Fruit fly (Drosophila melanogaster) whole organism, prepupa: Measurements from ENCODE around the gene Ptp10D.

ENCODE experiments used
- CG10631 ChIP-seq: fragments of 200-800 bp; sonication (Bioruptor generic); optimal IDR thresholded peaks from 2 replicates; lab custom pipeline; 2016; ENCODE audit warnings: missing biosample characterization, missing genetic modification characterization
- CG10669 ChIP-seq: fragments of 200-800 bp; sonication (Bioruptor generic); optimal IDR thresholded peaks from 3 replicates; lab custom pipeline; 2018; ENCODE audit warnings: missing biosample characterization, mild to moderate bottlenecking, missing genetic modification characterization, moderate library complexity
- CG11294 ChIP-seq: fragments of 200-800 bp; sonication (Bioruptor generic); IDR thresholded peaks from 2 replicates; pipeline ENCODE4 v1.3.6; 2022; ENCODE audit warnings: missing biosample characterization, missing genetic modification characterization
- CG11902 ChIP-seq: fragments of 200-800 bp; sonication (Bioruptor generic); optimal IDR thresholded peaks from 3 replicates; lab custom pipeline; 2016; ENCODE audit warnings: missing biosample characterization, missing genetic modification characterization
- CG15336 ChIP-seq: fragments of 200-800 bp; sonication (Bioruptor generic); IDR thresholded peaks from 2 replicates; pipeline ENCODE4 v1.3.6; 2022; ENCODE audit warnings: missing biosample characterization, missing genetic modification characterization
- CG1621 ChIP-seq: fragments of 200-800 bp; sonication (Bioruptor generic); optimal IDR thresholded peaks from 3 replicates; lab custom pipeline; 2018; ENCODE audit warnings: missing biosample characterization, mild to moderate bottlenecking, missing genetic modification characterization
- CG16779 ChIP-seq: fragments of 200-800 bp; sonication (Bioruptor generic); optimal IDR thresholded peaks from 3 replicates; lab custom pipeline; 2017; ENCODE audit warnings: missing biosample characterization, mild to moderate bottlenecking, missing genetic modification characterization
- CG3032 ChIP-seq: fragments of 200-800 bp; optimal IDR thresholded peaks from 2 replicates; lab custom pipeline; 2019; ENCODE audit warnings: missing biosample characterization, mild to moderate bottlenecking, missing genetic modification characterization, moderate library complexity
- CG31627 ChIP-seq: fragments of 200-800 bp; sonication (Bioruptor generic); optimal IDR thresholded peaks from 3 replicates; lab custom pipeline; 2016; ENCODE audit warnings: missing biosample characterization, missing genetic modification characterization
- CG32006 ChIP-seq: fragments of 200-800 bp; sonication (Bioruptor generic); optimal IDR thresholded peaks from 3 replicates; lab custom pipeline; 2017; ENCODE audit warnings: missing biosample characterization, mild to moderate bottlenecking, missing genetic modification characterization
- CG34406 ChIP-seq: fragments of 200-800 bp; sonication (Bioruptor generic); optimal IDR thresholded peaks from 3 replicates; lab custom pipeline; 2016; ENCODE audit warnings: missing biosample characterization, missing genetic modification characterization
- CG3919 ChIP-seq: fragments of 200-800 bp; sonication (Bioruptor generic); optimal IDR thresholded peaks from 3 replicates; lab custom pipeline; 2016; ENCODE audit warnings: missing biosample characterization, missing genetic modification characterization
- CG6163 ChIP-seq: fragments of 200-800 bp; sonication (Bioruptor generic); IDR thresholded peaks from 3 replicates; pipeline ENCODE4 v1.3.6; 2022; ENCODE audit warnings: missing biosample characterization, missing genetic modification characterization
- CG6808 ChIP-seq: fragments of 200-800 bp; sonication (Bioruptor generic); optimal IDR thresholded peaks from 3 replicates; lab custom pipeline; 2017; ENCODE audit warnings: missing biosample characterization, missing genetic modification characterization, mild to moderate bottlenecking, moderate library complexity, missing genetic modification reagents
- CG6854 ChIP-seq: fragments of 200-800 bp; sonication (Bioruptor generic); optimal IDR thresholded peaks from 2 replicates; lab custom pipeline; 2017; ENCODE audit warnings: missing biosample characterization, mild to moderate bottlenecking, missing genetic modification characterization
- CG7368 ChIP-seq: fragments of 200-800 bp; sonication (Bioruptor generic); optimal IDR thresholded peaks from 3 replicates; lab custom pipeline; 2016; ENCODE audit warnings: missing biosample characterization, missing genetic modification characterization
- CG8119 ChIP-seq: fragments of 200-800 bp; sonication (Bioruptor generic); IDR thresholded peaks from 3 replicates; pipeline ENCODE4 v1.3.6; 2022; ENCODE audit warnings: missing biosample characterization, missing genetic modification characterization
- CG8319 ChIP-seq: fragments of 200-800 bp; sonication (Bioruptor generic); optimal IDR thresholded peaks from 3 replicates; lab custom pipeline; 2016; ENCODE audit warnings: missing biosample characterization, missing genetic modification characterization
- CG8632 ChIP-seq: fragments of 200-800 bp; sonication (Bioruptor generic); optimal IDR thresholded peaks from 3 replicates; lab custom pipeline; 2016; ENCODE audit warnings: missing biosample characterization, missing genetic modification characterization
- CG9139 ChIP-seq: fragments of 200-800 bp; sonication (Bioruptor generic); optimal IDR thresholded peaks from 3 replicates; lab custom pipeline; 2017; ENCODE audit warnings: missing biosample characterization, mild to moderate bottlenecking, missing genetic modification characterization
- Eip75B ChIP-seq: fragments of 200-800 bp; sonication (Bioruptor generic); optimal IDR thresholded peaks from 3 replicates; lab custom pipeline; 2016; ENCODE audit warnings: missing biosample characterization, missing genetic modification characterization
- Eip78C ChIP-seq: fragments of 200-800 bp; sonication (Bioruptor generic); peaks from one replicate; lab custom pipeline; 2016; ENCODE audit warnings: missing biosample characterization, missing genetic modification characterization
- Ets21C ChIP-seq: fragments of 200-800 bp; sonication (Bioruptor generic); optimal IDR thresholded peaks from 3 replicates; lab custom pipeline; 2016; ENCODE audit warnings: missing biosample characterization, missing genetic modification characterization
- Ets96B ChIP-seq: fragments of 200-800 bp; optimal IDR thresholded peaks from 2 replicates; lab custom pipeline; 2019; ENCODE audit warnings: missing biosample characterization, mild to moderate bottlenecking, missing genetic modification characterization, moderate library complexity
- Gug ChIP-seq: fragments of 200-800 bp; sonication (Bioruptor generic); IDR thresholded peaks from 2 replicates; pipeline ENCODE4 v1.3.6; 2022; ENCODE audit warnings: missing biosample characterization, missing genetic modification characterization
- Hr39 ChIP-seq: fragments of 200-800 bp; sonication (Bioruptor generic); optimal IDR thresholded peaks from 2 replicates; lab custom pipeline; 2016; ENCODE audit warnings: missing biosample characterization, missing genetic modification characterization
- Hr4 ChIP-seq: fragments of 200-800 bp; sonication (Bioruptor generic); optimal IDR thresholded peaks from 3 replicates; lab custom pipeline; 2016; ENCODE audit warnings: missing biosample characterization, missing genetic modification characterization
- Lpt ChIP-seq: fragments of 200-800 bp; sonication (Bioruptor generic); optimal IDR thresholded peaks from 3 replicates; lab custom pipeline; 2016; ENCODE audit warnings: missing biosample characterization, missing genetic modification characterization
- Met ChIP-seq: fragments of 200-800 bp; sonication (Bioruptor generic); optimal IDR thresholded peaks from 3 replicates; lab custom pipeline; 2016; ENCODE audit warnings: missing biosample characterization, missing genetic modification characterization
- OdsH ChIP-seq: fragments of 200-800 bp; sonication (Bioruptor generic); optimal IDR thresholded peaks from 3 replicates; lab custom pipeline; 2016; ENCODE audit warnings: missing biosample characterization, missing genetic modification characterization
- Smox ChIP-seq: fragments of 200-800 bp; sonication (Bioruptor generic); optimal IDR thresholded peaks from 3 replicates; lab custom pipeline; 2016; ENCODE audit warnings: missing biosample characterization, missing genetic modification characterization
- Sox102F ChIP-seq: fragments of 200-800 bp; sonication (Bioruptor generic); optimal IDR thresholded peaks from 2 replicates; lab custom pipeline; 2016; ENCODE audit warnings: missing biosample characterization, mild to moderate bottlenecking, missing genetic modification characterization
- Sox14 ChIP-seq: fragments of 200-800 bp; sonication (Bioruptor generic); optimal IDR thresholded peaks from 3 replicates; lab custom pipeline; 2016; ENCODE audit warnings: missing biosample characterization, missing genetic modification characterization
- Sox15 ChIP-seq: fragments of 200-800 bp; sonication (Bioruptor generic); optimal IDR thresholded peaks from 3 replicates; lab custom pipeline; 2016; ENCODE audit warnings: missing biosample characterization, missing genetic modification characterization
- achi ChIP-seq: fragments of 200-800 bp; sonication (Bioruptor generic); optimal IDR thresholded peaks from 3 replicates; lab custom pipeline; 2016; ENCODE audit warnings: missing biosample characterization, missing genetic modification characterization
- acj6 ChIP-seq: fragments of 200-800 bp; sonication (Bioruptor generic); optimal IDR thresholded peaks from 3 replicates; lab custom pipeline; 2016; ENCODE audit warnings: missing biosample characterization, missing genetic modification characterization
- dac ChIP-seq: fragments of 200-800 bp; sonication (Bioruptor generic); optimal IDR thresholded peaks from 2 replicates; lab custom pipeline; 2017; ENCODE audit warnings: missing biosample characterization, mild to moderate bottlenecking, missing genetic modification characterization
- dsx ChIP-seq: fragments of 200-800 bp; optimal IDR thresholded peaks from 3 replicates; lab custom pipeline; 2019; ENCODE audit warnings: missing biosample characterization, mild to moderate bottlenecking, missing genetic modification characterization, moderate library complexity; ENCODE audit not compliant: poor library complexity, severe bottlenecking
- eg ChIP-seq: fragments of 200-800 bp; sonication (Bioruptor generic); IDR thresholded peaks from 3 replicates; pipeline ENCODE4 v1.3.6; 2022; ENCODE audit warnings: missing biosample characterization, missing genetic modification characterization
- esn ChIP-seq: fragments of 200-800 bp; sonication (Bioruptor generic); optimal IDR thresholded peaks from 2 replicates; lab custom pipeline; 2016; ENCODE audit warnings: missing biosample characterization, mild to moderate bottlenecking, missing genetic modification characterization, moderate library complexity
- fd59A ChIP-seq: fragments of 200-800 bp; sonication (Bioruptor generic); optimal IDR thresholded peaks from 2 replicates; lab custom pipeline; 2017; ENCODE audit warnings: missing biosample characterization, mild to moderate bottlenecking, missing genetic modification characterization, missing genetic modification reagents
- fd85E ChIP-seq: fragments of 200-800 bp; sonication (Bioruptor generic); optimal IDR thresholded peaks from 3 replicates; lab custom pipeline; 2016; ENCODE audit warnings: missing biosample characterization, missing genetic modification characterization
- fkh ChIP-seq: fragments of 200-800 bp; sonication (Bioruptor generic); optimal IDR thresholded peaks from 3 replicates; lab custom pipeline; 2017; ENCODE audit warnings: missing biosample characterization, mild to moderate bottlenecking, missing genetic modification characterization, moderate library complexity
- lz ChIP-seq: fragments of 200-800 bp; sonication (Bioruptor generic); optimal IDR thresholded peaks from 3 replicates; lab custom pipeline; 2016; ENCODE audit warnings: missing biosample characterization, missing genetic modification characterization
- salr ChIP-seq, 2 experiments: fragments of 200-800 bp; sonication (Bioruptor generic); optimal IDR thresholded peaks; 3 replicates each; lab custom pipeline; 2016 to 2018; ENCODE audit warnings: missing biosample characterization in 2 of 2, missing genetic modification characterization in 2 of 2, mild to moderate bottlenecking in 1 of 2
- svp ChIP-seq: fragments of 200-800 bp; sonication (Bioruptor generic); peaks from one replicate; lab custom pipeline; 2016; ENCODE audit warnings: missing biosample characterization, missing genetic modification characterization
- topi ChIP-seq: fragments of 200-800 bp; sonication (Bioruptor generic); optimal IDR thresholded peaks from 3 replicates; lab custom pipeline; 2016; ENCODE audit warnings: missing biosample characterization, missing genetic modification characterization
- vri ChIP-seq: fragments of 200-800 bp; sonication (Bioruptor generic); optimal IDR thresholded peaks from 3 replicates; lab custom pipeline; 2016; ENCODE audit warnings: missing biosample characterization, mild to moderate bottlenecking, missing genetic modification characterization

Ptp10D gene

DNA sequence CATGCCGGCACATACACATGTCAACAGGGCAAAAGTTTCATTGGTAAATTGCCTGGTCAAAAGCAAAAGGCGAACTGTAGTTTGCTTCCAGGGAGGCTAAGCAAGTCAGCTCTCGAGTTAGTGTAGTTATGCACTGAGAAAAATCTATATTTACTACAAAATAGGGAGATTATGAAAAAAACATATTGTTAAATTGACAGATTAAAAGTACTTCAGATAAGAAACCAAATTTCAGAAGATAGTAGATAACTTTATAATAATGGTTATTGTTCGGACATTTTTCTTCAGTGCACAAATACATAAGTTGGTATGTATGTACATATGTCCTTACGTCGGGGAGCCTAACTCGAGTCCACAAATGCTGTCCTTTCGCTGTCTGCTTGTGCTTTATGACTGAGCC is 35.3 kb downstream of the Ptp10D start (continued):
- TF ChIP-seq Hr39 (GFP tag; lab: Kevin White, UChicago) (peak; percentile 12), Smox (peak; percentile 19), svp (GFP tag; lab: Kevin White, UChicago) (peak; percentile 72), CG1621 (no peak), vri (GFP tag; lab: Kevin White, UChicago) (no peak), Ets21C (GFP tag; lab: Kevin White, UChicago) (no peak), OdsH (GFP tag; lab: Kevin White, UChicago) (peak; percentile 65), eg (peak; percentile 77), CG6163 (peak; percentile 70), CG10669 (GFP tag; lab: Kevin White, UChicago) (peak; percentile 50), esn (GFP tag; lab: Kevin White, UChicago) (peak; percentile 36), Lpt (peak; percentile 57), CG8319 (GFP tag; lab: Kevin White, UChicago) (peak; percentile 1), acj6 (GFP tag; lab: Kevin White, UChicago) (peak; percentile 55), CG10631 (GFP tag; lab: Kevin White, UChicago) (peak; percentile 69), Met (GFP tag; lab: Kevin White, UChicago) (peak; percentile 75), CG8119 (GFP tag; lab: Robert Waterston, UW) (peak; percentile 77), CG8632 (GFP tag; lab: Kevin White, UChicago) (peak; percentile 23), topi (GFP tag; lab: Kevin White, UChicago) (peak; percentile 21), achi (peak; percentile 67), CG16779 (tag; lab: Kevin White, UChicago) (peak; percentile 33), CG9139 (GFP tag; lab: Kevin White, UChicago) (peak; percentile 10), CG34406 (GFP tag; lab: Kevin White, UChicago) (peak; percentile 21), CG15336 (GFP tag; lab: Robert Waterston, UW) (peak; percentile 86), Sox14 (GFP tag; lab: Kevin White, UChicago) (peak; percentile 43), fd59A (GFP tag; lab: Kevin White, UChicago) (peak; percentile 40)
- TF ChIP-seq, all 60 proteins: peak for 46

DNA sequence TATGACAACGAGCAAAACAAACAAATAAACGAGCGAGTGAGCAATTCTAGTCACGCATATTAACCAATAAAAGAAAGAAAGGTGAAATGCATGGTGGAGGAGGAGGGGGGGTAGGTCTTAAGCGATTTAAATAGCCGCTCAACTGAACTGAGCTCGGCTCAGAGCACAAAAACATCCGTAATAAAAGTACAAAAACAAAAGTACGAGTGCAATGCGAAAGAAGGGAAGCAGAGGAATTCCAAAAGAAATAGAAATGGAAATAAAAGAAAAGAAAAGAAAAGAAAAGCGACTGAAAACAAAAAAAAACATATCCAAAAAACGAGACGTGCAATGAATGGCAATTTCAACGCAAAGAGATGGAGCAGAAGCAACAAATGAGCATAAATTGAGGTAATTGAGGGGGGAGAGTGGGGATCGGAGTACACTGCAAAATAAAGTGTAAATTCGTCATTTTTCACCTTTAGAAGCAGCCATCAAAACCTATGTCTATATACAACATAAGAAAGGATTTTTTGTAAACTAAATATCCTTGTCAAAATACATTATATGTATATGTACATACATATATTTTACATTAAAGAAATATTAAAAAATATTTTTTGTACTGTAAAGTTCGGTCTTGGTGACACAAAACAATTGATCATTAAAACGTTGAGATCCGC is 36.5 kb downstream of the Ptp10D start:
- TF ChIP-seq CG1621 (no peak), Smox (no peak), lz (GFP tag; lab: Kevin White, UChicago) (peak; percentile 9), achi (peak; percentile 65), OdsH (GFP tag; lab: Kevin White, UChicago) (peak; percentile 68), CG9139 (GFP tag; lab: Kevin White, UChicago) (no peak), Ets21C (GFP tag; lab: Kevin White, UChicago) (no peak), CG11902 (GFP tag; lab: Kevin White, UChicago) (no peak), Sox102F (GFP tag; lab: Kevin White, UChicago) (peak; percentile 5), Hr4 (peak; percentile 40), CG11294 (GFP tag; lab: Robert Waterston, UW) (peak; percentile 42; the same call in 1 of the 2 replicates), CG15336 (GFP tag; lab: Robert Waterston, UW) (peak; percentile 78), CG31627 (GFP tag; lab: Kevin White, UChicago) (no peak), CG32006 (peak; percentile 74), Sox15 (GFP tag; lab: Kevin White, UChicago) (peak; percentile 26), CG6854 (GFP tag; lab: Kevin White, UChicago) (no peak), eg (peak; percentile 65), dsx (GFP tag; lab: Kevin White, UChicago) (no peak), fd85E (GFP tag; lab: Kevin White, UChicago) (no peak), Eip75B (GFP tag; lab: Kevin White, UChicago) (peak; percentile 3), salr (GFP tag; optimal IDR thresholded peaks at IDR 0.05; lab: Kevin White, UChicago) (peak in 1 of 2 experiments; percentile 20), CG6808 (no peak), CG8319 (GFP tag; lab: Kevin White, UChicago) (peak; percentile 41), Hr39 (GFP tag; lab: Kevin White, UChicago) (no peak), dac (peak; percentile 1), svp (GFP tag; lab: Kevin White, UChicago) (peak; percentile 41), Eip78C (GFP tag; lab: Kevin White, UChicago) (peak; percentile 84), CG16779 (tag; lab: Kevin White, UChicago) (no peak), Ets96B (tag; lab: Kevin White, UChicago) (peak; percentile 55), Gug (GFP tag; lab: Robert Waterston, UW) (no peak), CG7368 (GFP tag; lab: Kevin White, UChicago) (peak; percentile 40), Sox14 (GFP tag; lab: Kevin White, UChicago) (no peak), CG3032 (tag; lab: Kevin White, UChicago) (peak; percentile 53), fkh (GFP tag; lab: Kevin White, UChicago) (no peak), CG3919 (peak; percentile 52)
